Worm (Caenorhabditis elegans) whole organism, L1 larva: ENCODE results near the gene ceh-31.
A peak's percentile ranks its signal among the peaks of the same experiment; 100 is the strongest.

Source experiments
- C04F5.9 ChIP-seq: sonication (generic microtip); optimal IDR thresholded peaks from 2 replicates; lab custom pipeline; 2016; ENCODE audit warnings: missing genetic modification characterization, missing compliant biosample characterization
- C34B4.2 ChIP-seq: sonication (generic microtip); optimal IDR thresholded peaks from 2 replicates; lab custom pipeline; 2017; ENCODE audit warnings: mild to moderate bottlenecking, missing genetic modification characterization, missing compliant biosample characterization
- F16B12.6 ChIP-seq: fragments of 150-350 bp; optimal IDR thresholded peaks from 2 replicates; lab custom pipeline; 2014; ENCODE audit warnings: missing biosample characterization, missing genetic modification characterization
- aha-1 ChIP-seq: fragments of 150-350 bp; optimal IDR thresholded peaks from 2 replicates; lab custom pipeline; 2014; ENCODE audit warnings: missing biosample characterization, missing genetic modification characterization
- ama-1 ChIP-seq: fragments of 150-350 bp; optimal IDR thresholded peaks from 2 replicates; lab custom pipeline; 2014
- ceh-8 ChIP-seq: fragments of 200-800 bp; sonication (Bioruptor generic); optimal IDR thresholded peaks from 2 replicates; lab custom pipeline; 2018; ENCODE audit warnings: mild to moderate bottlenecking, missing genetic modification characterization, moderate library complexity, missing compliant biosample characterization
- ceh-82 ChIP-seq, 3 experiments: fragments of 150-350 bp in 1 of 3; sonication (generic microtip) in 2 of 3; optimal IDR thresholded peaks; 2 replicates each; lab custom pipeline; 2014 to 2017; ENCODE audit warnings: missing biosample characterization in 3 of 3, missing genetic modification characterization in 3 of 3
- ceh-88 ChIP-seq: fragments of 200-800 bp; sonication (Bioruptor generic); IDR thresholded peaks from 2 replicates; pipeline ENCODE4 v1.3.6; 2022; ENCODE audit warnings: missing genetic modification characterization, missing compliant biosample characterization
- ces-1 ChIP-seq: fragments of 150-350 bp; optimal IDR thresholded peaks from 2 replicates; lab custom pipeline; 2014; ENCODE audit warnings: missing biosample characterization, missing genetic modification reagents, missing genetic modification characterization
- dpl-1 ChIP-seq, 3 experiments: fragments of 150-350 bp in 2 of 3; sonication (generic microtip) in 1 of 3; optimal IDR thresholded peaks; 2 replicates each; lab custom pipeline; 2014 to 2017; ENCODE audit warnings: missing biosample characterization in 3 of 3, missing genetic modification characterization in 3 of 3, missing genetic modification reagents in 3 of 3
- dsc-1 ChIP-seq: sonication (generic microtip); optimal IDR thresholded peaks from 2 replicates; lab custom pipeline; 2016; ENCODE audit warnings: mild to moderate bottlenecking, missing genetic modification characterization, missing compliant biosample characterization
- egl-13 ChIP-seq: sonication (generic microtip); optimal IDR thresholded peaks from 2 replicates; lab custom pipeline; 2016; ENCODE audit warnings: missing genotype, missing genetic modification reagents, missing genetic modification characterization, missing compliant biosample characterization
- egl-27 ChIP-seq, 2 experiments: fragments of 150-350 bp in 1 of 2; sonication (generic microtip); optimal IDR thresholded peaks; 3 replicates each; lab custom pipeline; 2017 to 2018; ENCODE audit warnings: missing biosample characterization in 2 of 2, missing genetic modification characterization in 2 of 2, missing genetic modification reagents in 2 of 2
- fkh-10 ChIP-seq: sonication (generic microtip); optimal IDR thresholded peaks from 2 replicates; lab custom pipeline; 2017; ENCODE audit warnings: missing biosample characterization, missing genetic modification reagents, missing genetic modification characterization
- fkh-8 ChIP-seq: sonication (generic microtip); optimal IDR thresholded peaks from 2 replicates; lab custom pipeline; 2016; ENCODE audit warnings: mild to moderate bottlenecking, missing genetic modification characterization, missing compliant biosample characterization
- grh-1 ChIP-seq: fragments of 200-800 bp; sonication (Bioruptor generic); IDR thresholded peaks from 2 replicates; pipeline ENCODE4 v1.3.6; 2022; ENCODE audit warnings: missing genetic modification reagents, missing genetic modification characterization, missing compliant biosample characterization
- hlh-17 ChIP-seq: fragments of 200-800 bp; sonication (Bioruptor generic); optimal IDR thresholded peaks from 2 replicates; lab custom pipeline; 2018; ENCODE audit warnings: missing genetic modification characterization, mild to moderate bottlenecking, missing compliant biosample characterization, moderate library complexity, borderline replicate concordance
- hlh-4 ChIP-seq: sonication (generic microtip); optimal IDR thresholded peaks from 2 replicates; lab custom pipeline; 2016; ENCODE audit warnings: mild to moderate bottlenecking, missing genetic modification characterization, missing compliant biosample characterization
- irx-1 ChIP-seq: sonication (generic microtip); optimal IDR thresholded peaks from 2 replicates; lab custom pipeline; 2016; ENCODE audit warnings: missing genetic modification characterization, missing compliant biosample characterization
- isw-1 ChIP-seq: fragments of 200-800 bp; sonication (Bioruptor generic); IDR thresholded peaks from 2 replicates; pipeline ENCODE4 v1.3.6; 2022; ENCODE audit warnings: missing genetic modification characterization, missing compliant biosample characterization
- lin-13 ChIP-seq: fragments of 150-350 bp; optimal IDR thresholded peaks from 2 replicates; lab custom pipeline; 2014; ENCODE audit warnings: missing biosample characterization, missing genetic modification reagents, missing genetic modification characterization
- lin-14 ChIP-seq: fragments of 200-800 bp; sonication (Bioruptor generic); optimal IDR thresholded peaks from 2 replicates; lab custom pipeline; 2018; ENCODE audit warnings: mild to moderate bottlenecking, missing genetic modification characterization, moderate library complexity, missing compliant biosample characterization
- lin-15B ChIP-seq: fragments of 150-350 bp; sonication (generic microtip); optimal IDR thresholded peaks from 3 replicates; lab custom pipeline; 2014; ENCODE audit warnings: missing biosample characterization, missing genetic modification characterization
- lin-35 ChIP-seq, 2 experiments: fragments of 150-350 bp; optimal IDR thresholded peaks; 2 replicates each; lab custom pipeline; 2014; ENCODE audit warnings: missing biosample characterization in 2 of 2, missing genetic modification characterization in 2 of 2, missing genetic modification reagents in 2 of 2
- mab-9 ChIP-seq: fragments of 200-800 bp; sonication (Bioruptor generic); IDR thresholded peaks from 2 replicates; pipeline ENCODE4 v1.3.6; 2022; ENCODE audit warnings: missing genetic modification reagents, missing genetic modification characterization, missing compliant biosample characterization
- mdl-1 ChIP-seq, 2 experiments: fragments of 150-350 bp; optimal IDR thresholded peaks; 2 replicates each; lab custom pipeline; 2014 to 2017; ENCODE audit warnings: missing biosample characterization in 2 of 2, missing genetic modification characterization in 2 of 2, inconsistent platforms in 1 of 2
- nhr-12 ChIP-seq: sonication (generic microtip); optimal IDR thresholded peaks from 2 replicates; lab custom pipeline; 2017; ENCODE audit warnings: missing biosample characterization, missing genetic modification characterization
- nhr-20 ChIP-seq: sonication (generic microtip); optimal IDR thresholded peaks from 2 replicates; lab custom pipeline; 2016; ENCODE audit warnings: mild to moderate bottlenecking, missing genetic modification characterization, missing compliant biosample characterization
- nhr-237 ChIP-seq: fragments of 150-350 bp; optimal IDR thresholded peaks from 2 replicates; lab custom pipeline; 2014; ENCODE audit warnings: missing biosample characterization, missing genetic modification characterization
- nhr-47 ChIP-seq: sonication (generic microtip); optimal IDR thresholded peaks from 2 replicates; lab custom pipeline; 2016; ENCODE audit warnings: mild to moderate bottlenecking, missing genetic modification characterization, moderate library complexity, missing compliant biosample characterization
- nhr-71 ChIP-seq: sonication (generic microtip); optimal IDR thresholded peaks from 2 replicates; lab custom pipeline; 2016; ENCODE audit warnings: mild to moderate bottlenecking, missing genetic modification characterization, moderate library complexity, missing compliant biosample characterization
- nhr-76 ChIP-seq: sonication (generic microtip); optimal IDR thresholded peaks from 2 replicates; lab custom pipeline; 2017; ENCODE audit warnings: missing biosample characterization, missing genetic modification characterization
- nhr-85 ChIP-seq: sonication (generic microtip); peaks from one replicate; lab custom pipeline; 2016; ENCODE audit warnings: missing genetic modification characterization, inconsistent platforms, missing compliant biosample characterization
- nhr-90 ChIP-seq: sonication (generic microtip); optimal IDR thresholded peaks from 2 replicates; lab custom pipeline; 2016; ENCODE audit warnings: mild to moderate bottlenecking, missing genetic modification characterization, missing compliant biosample characterization; ENCODE audit not compliant: poor library complexity
- pag-3 ChIP-seq: sonication (generic microtip); optimal IDR thresholded peaks from 2 replicates; lab custom pipeline; 2017; ENCODE audit warnings: missing genetic modification characterization, mild to moderate bottlenecking, missing compliant biosample characterization, antibody characterized with exemption, borderline replicate concordance; ENCODE audit not compliant: insufficient read depth
- pax-3 ChIP-seq: fragments of 200-800 bp; sonication (Bioruptor generic); optimal IDR thresholded peaks from 2 replicates; lab custom pipeline; 2018; ENCODE audit warnings: mild to moderate bottlenecking, missing genetic modification characterization, moderate library complexity, missing compliant biosample characterization
- pqm-1 ChIP-seq: sonication (generic microtip); optimal IDR thresholded peaks from 3 replicates; lab custom pipeline; 2017; ENCODE audit warnings: missing biosample characterization, missing genetic modification characterization
- rnt-1 ChIP-seq: sonication (generic microtip); optimal IDR thresholded peaks from 2 replicates; lab custom pipeline; 2016; ENCODE audit warnings: mild to moderate bottlenecking, missing genetic modification characterization, moderate library complexity, missing compliant biosample characterization
- snpc-4 ChIP-seq: fragments of 150-350 bp; optimal IDR thresholded peaks from 2 replicates; lab custom pipeline; 2014; ENCODE audit warnings: missing biosample characterization, missing genetic modification characterization
- snu-23 ChIP-seq: sonication (generic microtip); optimal IDR thresholded peaks from 2 replicates; lab custom pipeline; 2016; ENCODE audit warnings: missing genetic modification characterization, missing compliant biosample characterization
- sptf-1 ChIP-seq: fragments of 150-350 bp; optimal IDR thresholded peaks from 2 replicates; lab custom pipeline; 2014; ENCODE audit warnings: missing biosample characterization, missing genetic modification characterization
- swsn-7 ChIP-seq: sonication (generic microtip); optimal IDR thresholded peaks from 2 replicates; lab custom pipeline; 2016; ENCODE audit warnings: missing genetic modification characterization, missing compliant biosample characterization
- tbx-2 ChIP-seq: sonication (generic microtip); optimal IDR thresholded peaks from 2 replicates; lab custom pipeline; 2016; ENCODE audit warnings: missing genetic modification characterization, missing compliant biosample characterization
- tlp-1 ChIP-seq: fragments of 150-350 bp; optimal IDR thresholded peaks from 2 replicates; lab custom pipeline; 2014; ENCODE audit warnings: missing biosample characterization, missing genetic modification characterization
- unc-130 ChIP-seq: fragments of 150-350 bp; optimal IDR thresholded peaks from 2 replicates; lab custom pipeline; 2017; ENCODE audit warnings: missing biosample characterization, missing genetic modification characterization, inconsistent platforms
- unc-30 ChIP-seq: sonication (generic microtip); optimal IDR thresholded peaks from 2 replicates; lab custom pipeline; 2017; ENCODE audit warnings: missing biosample characterization, missing genetic modification characterization
- unc-86 ChIP-seq: sonication (generic microtip); optimal IDR thresholded peaks from 2 replicates; lab custom pipeline; 2016; ENCODE audit warnings: missing genetic modification characterization, missing compliant biosample characterization
- xbp-1 ChIP-seq: sonication (generic microtip); optimal IDR thresholded peaks from 2 replicates; lab custom pipeline; 2016; ENCODE audit warnings: missing genetic modification characterization, missing compliant biosample characterization
- zag-1 ChIP-seq: fragments of 150-350 bp; optimal IDR thresholded peaks from 2 replicates; lab custom pipeline; 2014; ENCODE audit warnings: missing biosample characterization, missing genetic modification characterization
- zip-4 ChIP-seq: fragments of 200-800 bp; sonication (Bioruptor generic); optimal IDR thresholded peaks from 2 replicates; lab custom pipeline; 2018; ENCODE audit warnings: mild to moderate bottlenecking, missing genetic modification characterization, moderate library complexity, missing compliant biosample characterization
- ztf-4 ChIP-seq: fragments of 150-350 bp; optimal IDR thresholded peaks from 2 replicates; lab custom pipeline; 2014; ENCODE audit warnings: missing biosample characterization, missing genetic modification characterization

ceh-31 gene

ce11 chrX:3111687-3112086 is 41.5 kb upstream of the ceh-31 start (continued):
- no peak for TF ChIP-seq ceh-88
- TF ChIP-seq ces-1 (GFP tag; lab: Kevin White, UChicago), result no peak
- TF ChIP-seq nhr-12 (tag; lab: Kevin White, UChicago), result no peak
- peak; percentile 52 for TF ChIP-seq lin-13 (GFP tag; lab: Kevin White, UChicago)
- peak; percentile 64 for TF ChIP-seq snu-23 (GFP tag; lab: Kevin White, UChicago)
- TF ChIP-seq lin-35 (GFP tag; optimal IDR thresholded peaks at IDR 0.05; lab: Kevin White, UChicago), result peak in 1 of 2 experiments; percentile 33
- TF ChIP-seq grh-1 (GFP tag; lab: Robert Waterston, UW), result no peak
- peak; percentile 62 for TF ChIP-seq nhr-71 (tag; lab: Kevin White, UChicago)
- no peak for TF ChIP-seq zag-1 (tag; lab: Kevin White, UChicago)
- no peak for TF ChIP-seq nhr-237 (tag; lab: Kevin White, UChicago)
- peak; percentile 1 for TF ChIP-seq swsn-7
- TF ChIP-seq ceh-82 (tag; optimal IDR thresholded peaks at IDR 0.05; lab: Kevin White, UChicago), result no peak
- TF ChIP-seq tbx-2 (tag; lab: Kevin White, UChicago), result peak; percentile 32
- no peak for TF ChIP-seq aha-1 (tag; lab: Kevin White, UChicago)
- TF ChIP-seq hlh-4 (tag; lab: Kevin White, UChicago), result no peak
- TF ChIP-seq nhr-90 (tag; lab: Kevin White, UChicago), result peak; percentile 73
- no peak for TF ChIP-seq snpc-4 (tag; lab: Kevin White, UChicago)
- TF ChIP-seq hlh-17 (GFP tag; lab: Kevin White, UChicago), result no peak
- TF ChIP-seq rnt-1, result peak; percentile 50
- TF ChIP-seq C04F5.9 (tag; lab: Kevin White, UChicago), result no peak
- no peak for TF ChIP-seq egl-13 (tag; lab: Kevin White, UChicago)
- peak; percentile 78 for TF ChIP-seq ztf-4 (tag; lab: Kevin White, UChicago)
- TF ChIP-seq nhr-76 (tag; lab: Kevin White, UChicago), result no peak
- TF ChIP-seq ceh-8 (GFP tag; lab: Kevin White, UChicago), result no peak
- TF ChIP-seq mab-9 (GFP tag; lab: Robert Waterston, UW), result no peak
- no peak for TF ChIP-seq tlp-1 (tag; lab: Kevin White, UChicago)
- no peak for TF ChIP-seq pqm-1 (tag; lab: Kevin White, UChicago)
- TF ChIP-seq unc-130 (tag; lab: Kevin White, UChicago), result no peak
- TF ChIP-seq ama-1 (lab: Kevin White, UChicago), result peak; percentile 90
- no peak for TF ChIP-seq unc-86 (tag; lab: Kevin White, UChicago)
- peak; percentile 68 for TF ChIP-seq nhr-47 (tag; lab: Kevin White, UChicago)

DNA sequence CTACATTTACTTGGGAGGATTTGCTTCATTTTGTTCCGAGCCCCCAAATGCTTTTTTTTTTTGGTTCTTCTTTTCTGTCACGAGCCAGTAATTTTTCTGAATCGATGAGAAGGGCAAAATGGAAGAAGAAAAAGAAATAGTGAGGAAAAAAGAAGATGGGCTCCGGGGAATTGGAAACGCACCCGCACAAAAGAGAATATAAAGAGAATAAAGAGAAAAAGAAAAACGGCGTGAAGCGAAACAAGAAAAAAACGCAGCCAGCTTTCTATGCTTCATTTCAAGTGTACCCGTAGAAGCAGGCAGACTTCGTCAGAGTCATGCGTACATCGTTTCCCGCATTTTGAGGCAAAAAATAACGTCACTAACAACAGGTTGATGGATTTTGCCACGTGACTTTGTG is 40.8 kb upstream of the ceh-31 start:
- no peak for TF ChIP-seq zip-4
- TF ChIP-seq fkh-8 (tag; lab: Kevin White, UChicago), result peak; percentile 70
- peak; percentile 66 for TF ChIP-seq tbx-2 (tag; lab: Kevin White, UChicago)
- TF ChIP-seq fkh-10 (GFP tag; lab: Kevin White, UChicago), result peak; percentile 6
- TF ChIP-seq dpl-1 (GFP tag; optimal IDR thresholded peaks at IDR 0.05; lab: Kevin White, UChicago), result peak in 1 of 3 experiments; percentile 14
- peak; percentile 11 for TF ChIP-seq nhr-20
- no peak for TF ChIP-seq unc-30 (tag; lab: Kevin White, UChicago)
- TF ChIP-seq lin-15B (tag; lab: Kevin White, UChicago), result no peak
- TF ChIP-seq C34B4.2 (tag; lab: Kevin White, UChicago), result no peak
- peak; percentile 90 for TF ChIP-seq lin-14 (GFP tag; lab: Kevin White, UChicago)
- TF ChIP-seq mdl-1 (tag; optimal IDR thresholded peaks at IDR 0.05; lab: Kevin White, UChicago), result peak in 1 of 2 experiments; percentile 50
- peak; percentile 69 for TF ChIP-seq nhr-85 (tag; lab: Kevin White, UChicago)
- peak; percentile 54 for TF ChIP-seq nhr-71 (tag; lab: Kevin White, UChicago)
- no peak for TF ChIP-seq F16B12.6 (tag; lab: Kevin White, UChicago)
- peak; percentile 40 for TF ChIP-seq snu-23 (GFP tag; lab: Kevin White, UChicago)
- TF ChIP-seq isw-1 (GFP tag; lab: Robert Waterston, UW), result peak; percentile 13; the same call in 1 of the 2 replicates
- no peak for TF ChIP-seq rnt-1
- TF ChIP-seq pax-3 (tag; lab: Kevin White, UChicago), result no peak
- TF ChIP-seq xbp-1, result peak; percentile 10
- peak; percentile 18 for TF ChIP-seq dsc-1 (tag; lab: Kevin White, UChicago)
- no peak for TF ChIP-seq pag-3 (tag; lab: Kevin White, UChicago)
- TF ChIP-seq nhr-47 (tag; lab: Kevin White, UChicago), result peak; percentile 48
- peak; percentile 45 for TF ChIP-seq irx-1 (tag; lab: Kevin White, UChicago)
- TF ChIP-seq egl-27 (tag; optimal IDR thresholded peaks at IDR 0.05; lab: Kevin White, UChicago), result no peak
- TF ChIP-seq unc-86 (tag; lab: Kevin White, UChicago), result peak; percentile 44
- no peak for TF ChIP-seq sptf-1 (tag; lab: Kevin White, UChicago)
- TF ChIP-seq ceh-82 (tag; optimal IDR thresholded peaks at IDR 0.05; lab: Kevin White, UChicago), result peak in 1 of 3 experiments; percentile 24
- peak; percentile 35; the same call in 1 of the 2 replicates for TF ChIP-seq mab-9 (GFP tag; lab: Robert Waterston, UW)
